Worm (Caenorhabditis elegans) whole organism, midembryonic: ENCODE results near the gene mks-1.

ENCODE experiments used
- T22C8.4 ChIP-seq: fragments of 200-800 bp; sonication (Bioruptor generic); IDR thresholded peaks from 2 replicates; pipeline ENCODE4 v1.3.6; 2022; ENCODE audit warnings: missing genetic modification characterization, missing compliant biosample characterization
- cog-1 ChIP-seq: sonication (generic microtip); optimal IDR thresholded peaks from 2 replicates; lab custom pipeline; 2016; ENCODE audit warnings: missing genetic modification characterization, missing compliant biosample characterization
- flt-1 ChIP-seq: fragments of 200-800 bp; sonication (Bioruptor generic); IDR thresholded peaks from 2 replicates; pipeline ENCODE4 v1.3.6; 2022; ENCODE audit warnings: missing genetic modification characterization, missing compliant biosample characterization
- klf-2 ChIP-seq: fragments of 200-800 bp; sonication (Bioruptor generic); conservative IDR thresholded peaks from 2 replicates; pipeline ENCODE4 v1.3.6; 2022; ENCODE audit warnings: missing genetic modification reagents, missing genetic modification characterization, missing compliant biosample characterization
- med-1 ChIP-seq: sonication (generic microtip); optimal IDR thresholded peaks from 2 replicates; lab custom pipeline; 2017; ENCODE audit warnings: missing genetic modification characterization, mild to moderate bottlenecking, missing compliant biosample characterization, antibody characterized with exemption, missing genetic modification reagents; ENCODE audit not compliant: insufficient read depth
- ref-1 ChIP-seq: fragments of 200-800 bp; sonication (Bioruptor generic); conservative IDR thresholded peaks from 2 replicates; pipeline ENCODE4 v1.3.6; 2022; ENCODE audit warnings: missing genetic modification reagents, missing genetic modification characterization, missing compliant biosample characterization
- tab-1 ChIP-seq: fragments of 200-800 bp; sonication (Bioruptor generic); IDR thresholded peaks from 2 replicates; pipeline ENCODE4 v1.3.6; 2022; ENCODE audit warnings: missing genetic modification characterization, missing compliant biosample characterization
- ztf-23 ChIP-seq: fragments of 200-800 bp; sonication (Bioruptor generic); IDR thresholded peaks from 2 replicates; pipeline ENCODE4 v1.3.6; 2022; ENCODE audit warnings: missing genetic modification reagents, missing genetic modification characterization, missing compliant biosample characterization
- ztf-29 ChIP-seq: fragments of 200-800 bp; sonication (Bioruptor generic); IDR thresholded peaks from 2 replicates; pipeline ENCODE4 v1.3.6; 2022; ENCODE audit warnings: missing genetic modification reagents, missing genetic modification characterization, missing compliant biosample characterization

DNA sequence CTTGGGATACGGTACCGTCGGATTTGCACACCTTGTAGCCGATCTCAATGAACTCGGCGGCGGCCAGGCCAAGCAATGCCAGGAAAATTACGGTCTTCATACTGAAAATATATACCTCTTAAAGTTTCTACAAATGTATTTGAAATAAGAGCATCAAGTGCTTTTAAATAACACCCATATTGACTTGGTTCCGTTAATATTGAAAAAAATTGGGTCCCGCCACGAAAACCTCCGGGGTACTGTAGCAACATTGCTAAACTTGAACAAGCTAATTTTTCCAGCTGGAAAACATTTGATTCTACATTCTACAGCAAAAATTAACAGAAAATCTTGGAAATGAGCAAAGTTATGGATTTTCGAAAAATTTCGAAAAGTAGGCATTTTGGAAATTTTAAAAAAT is 13.3 kb downstream of the mks-1 start, which contains the start of gene heh-1:
- TF ChIP-seq ztf-29 (GFP tag; lab: Robert Waterston, UW), result no peak
- TF ChIP-seq flt-1 (GFP tag; lab: Robert Waterston, UW), result no peak
- no peak for TF ChIP-seq ref-1 (GFP tag; lab: Robert Waterston, UW)
- no peak for TF ChIP-seq med-1 (GFP tag; lab: Kevin White, UChicago)
- TF ChIP-seq ztf-23 (GFP tag; lab: Robert Waterston, UW), result no peak
- no peak for TF ChIP-seq T22C8.4 (GFP tag; lab: Robert Waterston, UW)
- no peak for TF ChIP-seq tab-1 (GFP tag; lab: Robert Waterston, UW)
- TF ChIP-seq cog-1 (tag; lab: Kevin White, UChicago), result no peak
- TF ChIP-seq klf-2, result no peak
